Fruit fly (Drosophila melanogaster) whole organism, pupa: Measurements from ENCODE around the gene Sbds.

Source experiments
- CG10348 ChIP-seq: fragments of 200-800 bp; sonication (Bioruptor generic); IDR thresholded peaks from 2 replicates; pipeline ENCODE4 v1.3.6; 2022; ENCODE audit warnings: missing biosample characterization, missing genetic modification characterization
- CG12605 ChIP-seq: fragments of 200-800 bp; sonication (Bioruptor generic); IDR thresholded peaks from 2 replicates; pipeline ENCODE4 v1.3.6; 2022; ENCODE audit warnings: missing biosample characterization, missing genetic modification characterization
- CG13204 ChIP-seq: fragments of 200-800 bp; sonication (Bioruptor generic); optimal IDR thresholded peaks from 2 replicates; lab custom pipeline; 2018; ENCODE audit warnings: missing biosample characterization, mild to moderate bottlenecking, missing genetic modification characterization, moderate library complexity
- CG14655 ChIP-seq: fragments of 200-800 bp; sonication (Bioruptor generic); optimal IDR thresholded peaks from 3 replicates; lab custom pipeline; 2017; ENCODE audit warnings: mild to moderate bottlenecking, missing biosample characterization, missing genetic modification reagents, missing genetic modification characterization
- CG15710 ChIP-seq: fragments of 200-800 bp; sonication (Bioruptor generic); optimal IDR thresholded peaks from 2 replicates; lab custom pipeline; 2018; ENCODE audit warnings: missing biosample characterization, mild to moderate bottlenecking, missing genetic modification characterization, moderate library complexity
- CG17806 ChIP-seq: fragments of 200-800 bp; sonication (Bioruptor generic); optimal IDR thresholded peaks from 2 replicates; lab custom pipeline; 2018; ENCODE audit warnings: missing biosample characterization, mild to moderate bottlenecking, missing genetic modification characterization, moderate library complexity
- CG32121 ChIP-seq: fragments of 200-800 bp; sonication (Bioruptor generic); IDR thresholded peaks from 2 replicates; pipeline ENCODE4 v1.3.6; 2022; ENCODE audit warnings: missing biosample characterization, missing genetic modification characterization
- CG34367 ChIP-seq: fragments of 200-800 bp; sonication (Bioruptor generic); optimal IDR thresholded peaks from 2 replicates; lab custom pipeline; 2018; ENCODE audit warnings: missing biosample characterization, mild to moderate bottlenecking, missing genetic modification characterization
- CG4496 ChIP-seq: fragments of 200-800 bp; sonication (Bioruptor generic); IDR thresholded peaks from 3 replicates; pipeline ENCODE4 v1.3.6; 2022; ENCODE audit warnings: missing biosample characterization, missing genetic modification characterization
- CG8159 ChIP-seq: fragments of 200-800 bp; sonication (Bioruptor generic); optimal IDR thresholded peaks from 3 replicates; lab custom pipeline; 2018; ENCODE audit warnings: missing biosample characterization, mild to moderate bottlenecking, missing genetic modification characterization, moderate library complexity
- CG8301 ChIP-seq: fragments of 200-800 bp; sonication (Bioruptor generic); optimal IDR thresholded peaks from 2 replicates; lab custom pipeline; 2018; ENCODE audit warnings: missing biosample characterization, mild to moderate bottlenecking, missing genetic modification characterization
- CG9948 ChIP-seq: fragments of 200-800 bp; sonication (Bioruptor generic); optimal IDR thresholded peaks from 2 replicates; lab custom pipeline; 2018; ENCODE audit warnings: missing biosample characterization, mild to moderate bottlenecking, missing genetic modification characterization, moderate library complexity
- D1 ChIP-seq: fragments of 200-800 bp; sonication (Bioruptor generic); optimal IDR thresholded peaks from 2 replicates; lab custom pipeline; 2018; ENCODE audit warnings: missing biosample characterization, mild to moderate bottlenecking, missing genetic modification characterization, moderate library complexity
- EcR ChIP-seq: fragments of 200-800 bp; sonication (Bioruptor generic); optimal IDR thresholded peaks from 3 replicates; lab custom pipeline; 2019; ENCODE audit warnings: missing biosample characterization, missing genetic modification characterization, mild to moderate bottlenecking, moderate library complexity, missing genetic modification reagents
- Ets98B ChIP-seq: fragments of 200-800 bp; sonication (Bioruptor generic); IDR thresholded peaks from 2 replicates; pipeline ENCODE4 v1.3.6; 2022; ENCODE audit warnings: missing biosample characterization, missing genetic modification characterization
- Pif1A ChIP-seq: fragments of 200-800 bp; sonication (Bioruptor generic); optimal IDR thresholded peaks from 3 replicates; lab custom pipeline; 2016; ENCODE audit warnings: missing biosample characterization, missing genetic modification characterization
- Pif1B ChIP-seq: fragments of 200-800 bp; sonication (Bioruptor generic); optimal IDR thresholded peaks from 3 replicates; lab custom pipeline; 2016; ENCODE audit warnings: missing biosample characterization, missing genetic modification characterization
- Snoo ChIP-seq: fragments of 200-800 bp; sonication (Bioruptor generic); optimal IDR thresholded peaks from 3 replicates; lab custom pipeline; 2017; ENCODE audit warnings: missing biosample characterization, mild to moderate bottlenecking, missing genetic modification characterization, inconsistent platforms
- fd96Ca ChIP-seq: fragments of 200-800 bp; sonication (Bioruptor generic); IDR thresholded peaks from 3 replicates; pipeline ENCODE4 v1.3.6; 2022; ENCODE audit warnings: missing biosample characterization, missing genetic modification characterization
- gl ChIP-seq: fragments of 200-800 bp; sonication (Bioruptor generic); optimal IDR thresholded peaks from 2 replicates; lab custom pipeline; 2018; ENCODE audit warnings: missing biosample characterization, mild to moderate bottlenecking, missing genetic modification characterization
- rn ChIP-seq: fragments of 200-800 bp; sonication (Bioruptor generic); IDR thresholded peaks from 2 replicates; pipeline ENCODE4 v1.3.6; 2022; ENCODE audit warnings: missing biosample characterization, missing genetic modification characterization

Gene Sbds

dm6 chr3L:6750835-6751234 lies 1.9 kb upstream of the Sbds start:
- no peak for TF ChIP-seq CG4496 (GFP tag; lab: Robert Waterston, UW)
- no peak for TF ChIP-seq CG14655
- no peak for TF ChIP-seq CG17806 (tag; lab: Kevin White, UChicago)
- no peak for TF ChIP-seq CG15710 (tag; lab: Kevin White, UChicago)

- TF ChIP-seq gl (tag; lab: Kevin White, UChicago) (no peak), CG9948 (no peak), CG17806 (tag; lab: Kevin White, UChicago) (no peak), D1 (no peak)
These were observed 3.6 kb downstream of the Sbds start, which contains the start of gene Ist1 for dm6 chr3L:6756197-6756736. Gene Ist1 (minus strand): TSS chr3L:6756497.

- no peak for TF ChIP-seq CG15710 (tag; lab: Kevin White, UChicago)
These were observed 10.4 kb downstream of the Sbds start, which contains the start of gene Rsph3 for dm6 chr3L:6763146-6763545. Gene Rsph3 (minus strand): TSS chr3L:6763246.

dm6 chr3L:6763836-6764235 lies 11.1 kb downstream of the Sbds start:
- TF ChIP-seq Snoo (tag; lab: Kevin White, UChicago), result no peak
- TF ChIP-seq, all 21 proteins: peak for 0

dm6 chr3L:6764535-6765187 lies 11.9 kb downstream of the Sbds start:
- TF ChIP-seq CG14655, result no peak
- no peak for TF ChIP-seq fd96Ca
- TF ChIP-seq CG17806 (tag; lab: Kevin White, UChicago), result no peak
- TF ChIP-seq CG12605, result no peak
- TF ChIP-seq Pif1B (GFP tag; lab: Kevin White, UChicago), result no peak
- TF ChIP-seq D1, result no peak
- no peak for TF ChIP-seq CG9948
- no peak for TF ChIP-seq EcR (GFP tag; lab: Kevin White, UChicago)
- TF ChIP-seq Pif1A, result no peak
- TF ChIP-seq CG32121 (GFP tag; lab: Robert Waterston, UW), result no peak
- no peak for TF ChIP-seq CG10348 (GFP tag; lab: Robert Waterston, UW)
- no peak for TF ChIP-seq CG34367 (tag; lab: Kevin White, UChicago)
- no peak for TF ChIP-seq Ets98B (GFP tag; lab: Robert Waterston, UW)
- TF ChIP-seq rn, result no peak
- no peak for TF ChIP-seq CG13204 (GFP tag; lab: Kevin White, UChicago)
- no peak for TF ChIP-seq CG8301 (tag; lab: Kevin White, UChicago)
- no peak for TF ChIP-seq CG15710 (tag; lab: Kevin White, UChicago)
- TF ChIP-seq Snoo (tag; lab: Kevin White, UChicago), result no peak
- TF ChIP-seq CG8159 (tag; lab: Kevin White, UChicago), result no peak
- TF ChIP-seq gl (tag; lab: Kevin White, UChicago), result no peak

dm6 chr3L:6767153-6767552 lies 14.4 kb downstream of the Sbds start:
- TF ChIP-seq fd96Ca (no peak), CG10348 (GFP tag; lab: Robert Waterston, UW) (no peak), CG14655 (no peak), CG9948 (no peak), CG34367 (tag; lab: Kevin White, UChicago) (no peak), D1 (no peak), CG13204 (GFP tag; lab: Kevin White, UChicago) (no peak), Ets98B (GFP tag; lab: Robert Waterston, UW) (no peak), CG12605 (no peak), EcR (GFP tag; lab: Kevin White, UChicago) (no peak), CG4496 (GFP tag; lab: Robert Waterston, UW) (no peak), gl (tag; lab: Kevin White, UChicago) (no peak), CG17806 (tag; lab: Kevin White, UChicago) (no peak), Snoo (tag; lab: Kevin White, UChicago) (no peak), CG8159 (tag; lab: Kevin White, UChicago) (no peak), Pif1A (no peak), Pif1B (GFP tag; lab: Kevin White, UChicago) (no peak)

- TF ChIP-seq CG17806 (tag; lab: Kevin White, UChicago) (peak; percentile 53), CG8301 (tag; lab: Kevin White, UChicago) (peak; percentile 12), CG10348 (GFP tag; lab: Robert Waterston, UW) (no peak), Pif1A (peak; percentile 14), Snoo (tag; lab: Kevin White, UChicago) (peak; percentile 34), CG8159 (tag; lab: Kevin White, UChicago) (peak; percentile 38), CG34367 (tag; lab: Kevin White, UChicago) (peak; percentile 18), CG14655 (peak; percentile 39), Pif1B (GFP tag; lab: Kevin White, UChicago) (peak; percentile 30), CG4496 (GFP tag; lab: Robert Waterston, UW) (no peak), CG12605 (0 out of 2 replicates have a peak, but pooled peaks have one; percentile 24), fd96Ca (no peak), D1 (no peak), rn (no peak), CG15710 (tag; lab: Kevin White, UChicago) (peak; percentile 17), CG9948 (peak; percentile 41), CG32121 (GFP tag; lab: Robert Waterston, UW) (no peak), EcR (GFP tag; lab: Kevin White, UChicago) (no peak), CG13204 (GFP tag; lab: Kevin White, UChicago) (no peak), gl (tag; lab: Kevin White, UChicago) (no peak), Ets98B (GFP tag; lab: Robert Waterston, UW) (no peak)
These were observed 18.5 kb downstream of the Sbds start for dm6 chr3L:6771208-6771607.
